Worm (Caenorhabditis elegans): ENCODE measurements around the gene ugt-3.

The ugt-3 gene

ce11 chrV:12768946-12769345, 31.1 kb downstream of the ugt-3 start, which contains the start of gene srt-43:
TSS of gene srt-43 (plus strand) at chrV:12769246.
- TF ChIP-seq rbr-2 (tag; optimal IDR thresholded peaks at IDR 0.05) (no peak), unc-62 (GFP tag; optimal IDR thresholded peaks at IDR 0.05 in 1 of 2) (peak in 1 of 2 experiments; percentile 47), unc-62 (tag; optimal IDR thresholded peaks at IDR 0.05) (no peak), zip-11 (GFP tag; IDR thresholded peaks at IDR 0.05) (no peak)

DNA sequence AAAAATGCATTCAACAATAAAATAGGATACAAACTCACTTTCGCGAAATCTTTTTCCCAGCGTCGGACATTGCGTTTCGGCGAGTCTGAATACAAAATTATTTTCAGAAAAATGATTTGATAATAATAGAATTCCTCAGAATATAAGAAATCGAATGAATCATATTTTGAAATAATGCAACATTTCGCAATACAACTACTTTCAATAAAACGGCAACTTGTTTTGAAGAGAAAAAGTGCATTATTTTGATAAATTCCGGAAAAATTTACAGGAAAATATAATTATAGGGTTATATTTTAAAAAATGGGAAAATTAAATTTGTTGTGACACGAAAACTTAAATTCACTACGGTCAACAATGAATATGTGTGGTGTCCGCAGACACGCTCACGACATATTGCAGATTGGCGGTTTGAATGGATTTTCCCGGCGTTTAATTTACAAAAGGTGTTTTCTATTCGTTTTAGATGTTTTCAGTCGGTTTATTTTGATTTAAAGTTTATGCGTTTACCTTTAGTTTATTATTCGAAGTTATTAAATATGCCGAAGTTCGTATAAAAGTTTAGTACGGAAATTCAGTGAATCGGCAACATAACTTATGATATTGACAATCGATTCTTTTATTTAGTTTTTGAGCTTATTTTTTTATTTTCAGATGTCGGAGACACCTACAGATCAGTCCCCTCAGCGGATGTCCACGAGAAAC, 36.6 kb downstream of the ugt-3 start, which contains the start of the genes abcf-1 and scc-3:
Gene abcf-1 (minus strand): TSS at position 85 of the 705 bp plus-strand sequence.
Gene scc-3 (plus strand): TSS at position 655 of the 705 bp plus-strand sequence.
- TF ChIP-seq lsy-2 (tag; optimal IDR thresholded peaks at IDR 0.05) (peak in 1 of 2 experiments; percentile 96), F37D6.2 (tag; optimal IDR thresholded peaks at IDR 0.05) (no peak), daf-16 (GFP tag; optimal IDR thresholded peaks at IDR 0.05) (no peak), daf-16 (tag; optimal IDR thresholded peaks at IDR 0.05) (peak; percentile 60), ZK337.2 (GFP tag; IDR thresholded peaks at IDR 0.05) (no peak), dpl-1 (GFP tag; optimal IDR thresholded peaks at IDR 0.05) (peak; percentile 32), lin-29 (GFP tag; IDR thresholded peaks at IDR 0.05) (no peak), hlh-30 (tag; optimal IDR thresholded peaks at IDR 0.05; ENCODE audit: insufficient read depth) (peak; percentile 23), zip-2 (tag; optimal IDR thresholded peaks at IDR 0.05) (peak; percentile 84), T20F7.1 (GFP tag; optimal IDR thresholded peaks at IDR 0.05) (peak; percentile 27)

DNA sequence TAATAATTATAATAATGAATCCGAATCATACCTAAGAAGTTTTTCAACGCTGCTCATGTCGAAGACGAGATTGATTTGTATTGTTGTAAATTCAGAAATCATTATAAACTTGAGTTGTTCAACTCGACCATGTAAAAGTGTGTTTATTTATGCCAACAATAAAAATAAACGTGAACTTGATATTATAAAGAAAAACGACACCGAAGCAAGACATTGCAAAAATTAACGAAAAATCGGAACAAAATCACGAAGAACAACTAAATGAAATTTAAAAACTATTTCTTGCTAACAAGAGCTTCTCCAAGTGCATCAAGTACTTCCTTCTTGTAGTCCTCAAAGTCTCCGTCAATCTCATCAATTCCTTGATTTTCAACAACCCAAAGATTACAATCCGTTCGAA, 39.2 kb downstream of the ugt-3 start, which contains the start of gene F18E2.15:
Gene F18E2.15 (minus strand): TSS at position 101 of the 400 bp plus-strand sequence.
- TF ChIP-seq Y5F2A.4 (GFP tag; optimal IDR thresholded peaks at IDR 0.05): no peak
- TF ChIP-seq hlh-30 (tag; optimal IDR thresholded peaks at IDR 0.05; ENCODE audit: insufficient read depth): no peak
- TF ChIP-seq egl-27 (tag; optimal IDR thresholded peaks at IDR 0.05): no peak
- TF ChIP-seq dve-1 (tag; optimal IDR thresholded peaks at IDR 0.05; ENCODE audit: insufficient read depth): no peak

DNA sequence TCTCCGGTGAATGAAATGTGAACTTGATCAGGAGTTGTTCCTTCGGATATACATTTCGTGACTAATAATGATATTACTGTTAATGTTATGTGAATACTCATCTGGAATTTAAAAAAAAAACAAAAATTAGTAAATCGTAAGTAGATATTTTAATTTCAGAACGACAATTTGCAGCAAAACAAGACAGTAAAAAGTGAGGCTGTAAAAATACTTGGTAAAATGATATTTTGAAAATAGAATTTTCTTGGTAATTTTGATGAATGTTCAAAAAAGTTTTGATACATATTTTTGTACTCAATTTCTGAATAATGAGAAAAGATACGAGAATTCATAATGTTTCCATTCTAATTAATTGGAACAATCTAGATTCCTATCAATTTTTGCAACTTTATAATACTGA, 40.4 kb downstream of the ugt-3 start, which contains the start of gene papl-1:
Gene papl-1 (minus strand): TSS at position 101 of the 400 bp plus-strand sequence.
- TF ChIP-seq ama-1 (optimal IDR thresholded peaks at IDR 0.05) (no peak), ces-1 (GFP tag; optimal IDR thresholded peaks at IDR 0.05) (no peak), dpl-1 (GFP tag; optimal IDR thresholded peaks at IDR 0.05) (no peak), ZK337.2 (GFP tag; IDR thresholded peaks at IDR 0.05) (no peak), F37D6.2 (tag; optimal IDR thresholded peaks at IDR 0.05) (no peak), hlh-11 (tag; optimal IDR thresholded peaks at IDR 0.05) (no peak), Y75B8A.6 (GFP tag; IDR thresholded peaks at IDR 0.05) (no peak), nhr-76 (tag; optimal IDR thresholded peaks at IDR 0.05) (no peak), saeg-2 (GFP tag; IDR thresholded peaks at IDR 0.05) (no peak), rbr-2 (tag; optimal IDR thresholded peaks at IDR 0.05) (no peak), nhr-102 (tag; optimal IDR thresholded peaks at IDR 0.05) (no peak), nhr-11 (tag; optimal IDR thresholded peaks at IDR 0.05) (no peak), zip-2 (tag; optimal IDR thresholded peaks at IDR 0.05) (no peak)

ce11 chrV:12754839-12755238, 45.2 kb downstream of the ugt-3 start, which contains the start of gene gpa-13:
TSS of gene gpa-13 (minus strand) at chrV:12754939.
- TF ChIP-seq lin-15B (tag; optimal IDR thresholded peaks at IDR 0.05): no peak
- no peak for TF ChIP-seq ceh-32 (tag; optimal IDR thresholded peaks at IDR 0.05; ENCODE audit: poor library complexity)
- no peak for TF ChIP-seq mdl-1 (tag; optimal IDR thresholded peaks at IDR 0.05)
- no peak for TF ChIP-seq nhr-6 (tag; optimal IDR thresholded peaks at IDR 0.05)
- no peak for TF ChIP-seq nhr-237 (tag; optimal IDR thresholded peaks at IDR 0.05)
- TF ChIP-seq tag-97 (GFP tag; IDR thresholded peaks at IDR 0.05): no peak
- TF ChIP-seq Y75B8A.6 (GFP tag; IDR thresholded peaks at IDR 0.05): no peak
- no peak for TF ChIP-seq Y5F2A.4 (GFP tag; optimal IDR thresholded peaks at IDR 0.05)
- no peak for TF ChIP-seq pha-4 (GFP tag; IDR thresholded peaks at IDR 0.05)
- no peak for TF ChIP-seq pha-4 (tag; optimal IDR thresholded peaks at IDR 0.05)
- no peak for TF ChIP-seq snpc-1.2 (GFP tag; IDR thresholded peaks at IDR 0.05)
- TF ChIP-seq attf-4 (tag; optimal IDR thresholded peaks at IDR 0.05): no peak
- no peak for TF ChIP-seq ceh-44 (GFP tag; IDR thresholded peaks at IDR 0.05)
- TF ChIP-seq F26F4.8 (GFP tag; conservative IDR thresholded peaks at IDR 0.05): no peak
- TF ChIP-seq hlh-11 (tag; optimal IDR thresholded peaks at IDR 0.05): no peak
- TF ChIP-seq zfp-3 (GFP tag; conservative IDR thresholded peaks at IDR 0.05): no peak
- TF ChIP-seq arid-1 (GFP tag; conservative IDR thresholded peaks at IDR 0.05): no peak
- TF ChIP-seq ceh-62 (tag; optimal IDR thresholded peaks at IDR 0.05): no peak
- TF ChIP-seq nhr-41 (GFP tag; IDR thresholded peaks at IDR 0.05): no peak
- no peak for TF ChIP-seq daf-8 (GFP tag; IDR thresholded peaks at IDR 0.05)

All from whole organism, L4 larva.